Fruit fly (Drosophila melanogaster): ENCODE results near the gene CG32204.

- TF ChIP-seq H2.0 (GFP tag; IDR thresholded peaks at IDR 0.05): no peak
- no peak for TF ChIP-seq Blimp-1 (GFP tag; optimal IDR thresholded peaks at IDR 0.05)
- no peak for TF ChIP-seq scrt (GFP tag; optimal IDR thresholded peaks at IDR 0.05)
- no peak for TF ChIP-seq sc (optimal IDR thresholded peaks at IDR 0.05)
- TF ChIP-seq sc (GFP tag; optimal IDR thresholded peaks at IDR 0.05): no peak
- TF ChIP-seq CG32772 (GFP tag; IDR thresholded peaks at IDR 0.05): no peak
- TF ChIP-seq ac (GFP tag; optimal IDR thresholded peaks at IDR 0.05): no peak
- TF ChIP-seq CG10267 (tag; optimal IDR thresholded peaks at IDR 0.05): no peak
- TF ChIP-seq Bteb2 (GFP tag; optimal IDR thresholded peaks at IDR 0.05): no peak
- TF ChIP-seq gfzf (GFP tag; optimal IDR thresholded peaks at IDR 0.05): no peak
- TF ChIP-seq dati (GFP tag; IDR thresholded peaks at IDR 0.05): no peak
These were observed 38.8 kb upstream of the CG32204 start, which contains the start of gene CG14075 for dm6 chr3L:18984661-18985060.

All from whole organism, embryonic.